Worm (Caenorhabditis elegans) whole organism, L4 larva: ENCODE data around the gene clec-219.

Experiments
- dmd-9 ChIP-seq: fragments of 200-800 bp; sonication (Bioruptor generic); IDR thresholded peaks from 2 replicates; pipeline ENCODE4 v1.3.6; 2022; ENCODE audit warnings: missing genetic modification reagents, missing genetic modification characterization, missing compliant biosample characterization
- egl-43 ChIP-seq: fragments of 200-800 bp; sonication (Bioruptor generic); IDR thresholded peaks from 2 replicates; pipeline ENCODE4 v1.3.6; 2022; ENCODE audit warnings: missing genetic modification reagents, missing genetic modification characterization, missing compliant biosample characterization
- hif-1 ChIP-seq, 2 experiments: sonication (generic microtip); optimal IDR thresholded peaks; 2 replicates each; lab custom pipeline; 2016 to 2017; ENCODE audit warnings: missing compliant biosample characterization in 2 of 2, missing genetic modification characterization in 2 of 2, missing genetic modification reagents in 2 of 2, missing genotype in 2 of 2, mild to moderate bottlenecking in 1 of 2
- mes-2 ChIP-seq: sonication (generic microtip); optimal IDR thresholded peaks from 2 replicates; lab custom pipeline; 2016; ENCODE audit warnings: missing genotype, mild to moderate bottlenecking, missing genetic modification characterization, missing compliant biosample characterization; ENCODE audit not compliant: poor library complexity, severe bottlenecking
- rbr-2 ChIP-seq: sonication (generic microtip); optimal IDR thresholded peaks from 2 replicates; lab custom pipeline; 2016; ENCODE audit warnings: missing genotype, missing genetic modification characterization, missing compliant biosample characterization
- set-16 ChIP-seq: fragments of 200-800 bp; sonication (Bioruptor generic); IDR thresholded peaks from 2 replicates; pipeline ENCODE4 v1.3.6; 2022; ENCODE audit warnings: missing genetic modification reagents, missing genetic modification characterization, missing compliant biosample characterization
- zag-1 ChIP-seq: fragments of 150-350 bp; optimal IDR thresholded peaks from 2 replicates; lab custom pipeline; 2014; ENCODE audit warnings: missing biosample characterization, missing genetic modification characterization

The clec-219 gene

ce11 chrV:8359792-8360191 is 41.6 kb downstream of the clec-219 start, which contains the start of gene F38E1.6:
TSS of gene F38E1.6 (plus strand) at chrV:8360092.
- TF ChIP-seq egl-43 (GFP tag; lab: Robert Waterston, UW): no peak
- no peak for TF ChIP-seq hif-1 (tag; optimal IDR thresholded peaks at IDR 0.05; lab: Kevin White, UChicago)
- TF ChIP-seq mes-2: no peak
- TF ChIP-seq set-16: no peak
- TF ChIP-seq dmd-9 (GFP tag; lab: Robert Waterston, UW): no peak

DNA sequence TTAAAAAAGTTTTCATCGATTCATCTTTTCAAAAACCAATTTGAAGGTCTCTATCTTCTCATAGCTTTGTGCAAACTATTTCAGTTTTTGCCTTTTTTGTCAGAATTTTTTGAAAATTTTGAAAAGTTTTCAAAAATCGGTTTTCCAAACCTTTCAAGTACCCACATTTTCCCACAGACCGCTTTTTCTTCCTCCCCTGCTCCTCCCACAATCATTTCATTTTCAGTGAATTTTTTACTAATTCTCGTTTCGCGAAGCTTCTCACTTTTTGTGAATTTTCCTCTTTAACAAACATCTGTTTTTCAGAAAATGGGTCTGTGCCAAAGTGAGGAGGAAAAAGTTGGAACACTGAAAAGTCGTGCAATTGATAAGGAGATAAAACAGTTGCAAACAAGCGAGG is 52.5 kb downstream of the clec-219 start, which contains the start of gene gpa-2:
Gene gpa-2, plus strand, starts transcription at position 301 of the 400 bp plus-strand sequence.
- TF ChIP-seq zag-1 (tag; lab: Kevin White, UChicago): no peak
- TF ChIP-seq rbr-2 (tag; lab: Kevin White, UChicago): no peak
